Fruit fly (Drosophila melanogaster) whole organism, embryonic: Measurements from ENCODE around the gene mxc.

Experiments
- Adf1 ChIP-seq: fragments of 200-800 bp; sonication (Bioruptor generic); IDR thresholded peaks from 2 replicates; pipeline ENCODE4 v1.3.6; 2022; ENCODE audit warnings: missing biosample characterization, missing genetic modification characterization
- Bgb ChIP-seq: fragments of 200-800 bp; sonication (Bioruptor generic); IDR thresholded peaks from 2 replicates; pipeline ENCODE4 v1.3.6; 2022; ENCODE audit warnings: missing biosample characterization, missing genetic modification characterization; ENCODE audit not compliant: partially characterized antibody
- CG10366 ChIP-seq: fragments of 200-800 bp; sonication (Bioruptor generic); IDR thresholded peaks from 2 replicates; pipeline ENCODE4 v1.3.6; 2022; ENCODE audit warnings: missing biosample characterization, missing genetic modification characterization
- CG11398 ChIP-seq: fragments of 200-800 bp; sonication (Bioruptor generic); optimal IDR thresholded peaks from 2 replicates; lab custom pipeline; 2016; ENCODE audit warnings: missing biosample characterization, missing genetic modification characterization
- CG12219 ChIP-seq: fragments of 200-800 bp; sonication (Bioruptor generic); optimal IDR thresholded peaks from 3 replicates; lab custom pipeline; 2018; ENCODE audit warnings: missing biosample characterization, mild to moderate bottlenecking, missing genetic modification characterization
- CG12942 ChIP-seq: fragments of 200-800 bp; sonication (Bioruptor generic); optimal IDR thresholded peaks from 3 replicates; lab custom pipeline; 2016; ENCODE audit warnings: missing biosample characterization, missing genetic modification characterization
- CG14860 ChIP-seq: fragments of 200-800 bp; sonication (Bioruptor generic); IDR thresholded peaks from 3 replicates; pipeline ENCODE4 v1.3.6; 2022; ENCODE audit warnings: missing biosample characterization, missing genetic modification characterization; ENCODE audit not compliant: partially characterized antibody
- CG15011 ChIP-seq: fragments of 200-800 bp; sonication (Bioruptor generic); optimal IDR thresholded peaks from 3 replicates; lab custom pipeline; 2018; ENCODE audit warnings: missing biosample characterization, mild to moderate bottlenecking, missing genetic modification characterization
- CG15479 ChIP-seq: fragments of 200-800 bp; sonication (Bioruptor generic); optimal IDR thresholded peaks from 3 replicates; lab custom pipeline; 2019; ENCODE audit warnings: missing biosample characterization, mild to moderate bottlenecking, missing genetic modification characterization, moderate library complexity
- CG16813 ChIP-seq: fragments of 200-800 bp; sonication (Bioruptor generic); IDR thresholded peaks from 3 replicates; pipeline ENCODE4 v1.3.6; 2022; ENCODE audit warnings: missing biosample characterization, missing genetic modification characterization; ENCODE audit not compliant: partially characterized antibody
- CG1792 ChIP-seq: fragments of 200-800 bp; sonication (Bioruptor generic); optimal IDR thresholded peaks from 2 replicates; lab custom pipeline; 2016; ENCODE audit warnings: missing biosample characterization, missing genetic modification characterization
- CG18262 ChIP-seq: fragments of 200-800 bp; optimal IDR thresholded peaks from 3 replicates; lab custom pipeline; 2019; ENCODE audit warnings: missing biosample characterization, mild to moderate bottlenecking, missing genetic modification characterization, moderate library complexity
- CG2678 ChIP-seq: fragments of 200-800 bp; sonication (Bioruptor generic); optimal IDR thresholded peaks from 3 replicates; lab custom pipeline; 2019; ENCODE audit warnings: missing biosample characterization, mild to moderate bottlenecking, missing genetic modification characterization, moderate library complexity
- CG34376 ChIP-seq: fragments of 200-800 bp; sonication (Bioruptor generic); optimal IDR thresholded peaks from 2 replicates; lab custom pipeline; 2018; ENCODE audit warnings: missing biosample characterization, mild to moderate bottlenecking, missing genetic modification characterization
- CG7357 ChIP-seq: fragments of 200-800 bp; sonication (Bioruptor generic); IDR thresholded peaks from 3 replicates; pipeline ENCODE4 v1.3.6; 2022; ENCODE audit warnings: missing biosample characterization, missing genetic modification characterization
- CG7928 ChIP-seq: fragments of 200-800 bp; sonication (Bioruptor generic); optimal IDR thresholded peaks from 2 replicates; lab custom pipeline; 2017; ENCODE audit warnings: missing biosample characterization, mild to moderate bottlenecking, missing genetic modification characterization
- CG8359 ChIP-seq: fragments of 200-800 bp; sonication (Bioruptor generic); optimal IDR thresholded peaks from 2 replicates; lab custom pipeline; 2017; ENCODE audit warnings: missing biosample characterization, mild to moderate bottlenecking, missing genetic modification characterization, borderline replicate concordance
- CoRest ChIP-seq: fragments of 200-800 bp; sonication (Bioruptor generic); optimal IDR thresholded peaks from 3 replicates; lab custom pipeline; 2018; ENCODE audit warnings: missing biosample characterization, mild to moderate bottlenecking, missing genetic modification characterization, moderate library complexity
- Dek ChIP-seq: fragments of 200-800 bp; sonication (Bioruptor generic); optimal IDR thresholded peaks from 3 replicates; lab custom pipeline; 2019; ENCODE audit warnings: missing biosample characterization, mild to moderate bottlenecking, missing genetic modification characterization, moderate library complexity
- Dip2 ChIP-seq: fragments of 200-800 bp; sonication (Bioruptor generic); IDR thresholded peaks from 2 replicates; pipeline ENCODE4 v1.3.6; 2022; ENCODE audit warnings: missing biosample characterization, missing genetic modification characterization
- Doc3 ChIP-seq: fragments of 200-800 bp; sonication (Bioruptor generic); IDR thresholded peaks from 3 replicates; pipeline ENCODE4 v1.3.6; 2022; ENCODE audit warnings: missing biosample characterization, missing genetic modification characterization; ENCODE audit not compliant: partially characterized antibody
- Drgx ChIP-seq: fragments of 200-800 bp; sonication (Bioruptor generic); IDR thresholded peaks from 2 replicates; pipeline ENCODE4 v1.3.6; 2022; ENCODE audit warnings: missing biosample characterization, missing genetic modification characterization
- HHEX ChIP-seq: fragments of 200-800 bp; sonication (Bioruptor generic); optimal IDR thresholded peaks from 3 replicates; lab custom pipeline; 2017; ENCODE audit warnings: missing biosample characterization, mild to moderate bottlenecking, missing genetic modification characterization, missing genetic modification reagents
- HLH3B ChIP-seq: fragments of 200-800 bp; sonication (Bioruptor generic); IDR thresholded peaks from 2 replicates; pipeline ENCODE4 v1.3.6; 2022; ENCODE audit warnings: missing biosample characterization, missing genetic modification characterization
- Hr39 ChIP-seq: fragments of >200 bp; optimal IDR thresholded peaks from 2 replicates; lab custom pipeline; 2017
- Lim3 ChIP-seq: fragments of 200-800 bp; sonication (Bioruptor generic); IDR thresholded peaks from 2 replicates; pipeline ENCODE4 v1.3.6; 2022; ENCODE audit warnings: missing biosample characterization, missing genetic modification characterization
- Mad ChIP-seq: fragments of 200-800 bp; sonication (Bioruptor generic); optimal IDR thresholded peaks from 2 replicates; lab custom pipeline; 2016; ENCODE audit warnings: missing biosample characterization, missing genetic modification characterization
- Mes4 ChIP-seq: fragments of 200-800 bp; sonication (Bioruptor generic); optimal IDR thresholded peaks from 2 replicates; lab custom pipeline; 2016; ENCODE audit warnings: missing biosample characterization, missing genetic modification characterization
- Mrtf ChIP-seq: fragments of 200-800 bp; sonication (Bioruptor generic); IDR thresholded peaks from 3 replicates; pipeline ENCODE4 v1.3.6; 2022; ENCODE audit warnings: missing biosample characterization, missing genetic modification characterization
- Six4 ChIP-seq: fragments of 200-800 bp; sonication (Bioruptor generic); optimal IDR thresholded peaks from 2 replicates; lab custom pipeline; 2016; ENCODE audit warnings: missing biosample characterization, missing genetic modification characterization
- Spps ChIP-seq: fragments of 200-800 bp; sonication (Bioruptor generic); optimal IDR thresholded peaks from 2 replicates; lab custom pipeline; 2018; ENCODE audit warnings: missing biosample characterization, mild to moderate bottlenecking, missing genetic modification characterization
- Sry-β ChIP-seq: fragments of 200-800 bp; sonication (Bioruptor generic); optimal IDR thresholded peaks from 2 replicates; lab custom pipeline; 2018; ENCODE audit warnings: missing biosample characterization, mild to moderate bottlenecking, missing genetic modification characterization, moderate library complexity
- YL-1 ChIP-seq: fragments of 200-800 bp; sonication (Bioruptor generic); optimal IDR thresholded peaks from 3 replicates; lab custom pipeline; 2017; ENCODE audit warnings: missing biosample characterization, mild to moderate bottlenecking, missing genetic modification characterization
- ac ChIP-seq: fragments of 200-800 bp; sonication (Bioruptor generic); optimal IDR thresholded peaks from 3 replicates; lab custom pipeline; 2017; ENCODE audit warnings: missing biosample characterization, mild to moderate bottlenecking, missing genetic modification characterization
- bigmax ChIP-seq: fragments of 200-800 bp; sonication (Bioruptor generic); optimal IDR thresholded peaks from 2 replicates; lab custom pipeline; 2018; ENCODE audit warnings: missing biosample characterization, mild to moderate bottlenecking, missing genetic modification characterization
- bsh ChIP-seq, 2 experiments: fragments of 200-800 bp; sonication (Bioruptor generic); optimal IDR thresholded peaks; 2 replicates each; lab custom pipeline; 2017 to 2018; ENCODE audit warnings: mild to moderate bottlenecking in 2 of 2, missing biosample characterization in 2 of 2, missing genetic modification characterization in 2 of 2, moderate library complexity in 1 of 2
- crp ChIP-seq, 2 experiments: fragments of 200-800 bp; sonication (Bioruptor generic); optimal IDR thresholded peaks; 2 replicates in 1 of 2; 3 replicates in 1 of 2; lab custom pipeline; 2017; ENCODE audit warnings: missing biosample characterization in 2 of 2, missing genetic modification characterization in 2 of 2, mild to moderate bottlenecking in 1 of 2, moderate library complexity in 1 of 2
- da ChIP-seq: fragments of 200-800 bp; sonication (Bioruptor generic); optimal IDR thresholded peaks from 2 replicates; lab custom pipeline; 2016; ENCODE audit warnings: missing biosample characterization, missing genetic modification characterization
- hbn ChIP-seq: fragments of 200-800 bp; sonication (Bioruptor generic); IDR thresholded peaks from 2 replicates; pipeline ENCODE4 v1.3.6; 2022; ENCODE audit warnings: missing biosample characterization, missing genetic modification characterization; ENCODE audit not compliant: partially characterized antibody
- ind ChIP-seq: fragments of 200-800 bp; sonication (Bioruptor generic); optimal IDR thresholded peaks from 3 replicates; lab custom pipeline; 2016; ENCODE audit warnings: missing biosample characterization, missing genetic modification characterization
- insv ChIP-seq, 2 experiments: fragments of 200-800 bp; sonication (Bioruptor generic); optimal IDR thresholded peaks; 3 replicates each; lab custom pipeline; 2016 to 2018; ENCODE audit warnings: missing biosample characterization in 2 of 2, missing genetic modification characterization in 2 of 2
- jing ChIP-seq: fragments of 200-800 bp; sonication (Bioruptor generic); optimal IDR thresholded peaks from 2 replicates; lab custom pipeline; 2018; ENCODE audit warnings: missing biosample characterization, mild to moderate bottlenecking, missing genetic modification characterization
- klu ChIP-seq: fragments of 200-800 bp; sonication (Bioruptor generic); IDR thresholded peaks from 2 replicates; pipeline ENCODE4 v1.3.6; 2022; ENCODE audit warnings: missing biosample characterization, missing genetic modification characterization
- oc ChIP-seq: fragments of 200-800 bp; sonication (Bioruptor generic); optimal IDR thresholded peaks from 2 replicates; lab custom pipeline; 2018; ENCODE audit warnings: missing biosample characterization, mild to moderate bottlenecking, missing genetic modification characterization, moderate library complexity
- odd ChIP-seq: fragments of 200-800 bp; sonication (Bioruptor generic); optimal IDR thresholded peaks from 2 replicates; lab custom pipeline; 2017; ENCODE audit warnings: missing biosample characterization, mild to moderate bottlenecking, missing genetic modification characterization
- org-1 ChIP-seq: fragments of 200-800 bp; sonication (Bioruptor generic); optimal IDR thresholded peaks from 2 replicates; lab custom pipeline; 2017; ENCODE audit warnings: missing biosample characterization, missing genetic modification characterization
- pan ChIP-seq, 4 experiments: fragments of >200 bp in 3 of 4; fragments of 200-800 bp in 1 of 4; sonication (Bioruptor generic) in 1 of 4; optimal IDR thresholded peaks in 3 of 4; IDR thresholded peaks in 1 of 4; 2 replicates each; pipeline versions ENCODE4 v1.3.6 to Lab custom; 2017 to 2022; ENCODE audit warnings: missing biosample characterization in 2 of 4, missing genetic modification characterization in 2 of 4, mixed read lengths in 1 of 4
- psq ChIP-seq: fragments of 200-800 bp; sonication (Bioruptor generic); optimal IDR thresholded peaks from 2 replicates; lab custom pipeline; 2017; ENCODE audit warnings: missing biosample characterization, missing genetic modification characterization
- tgo ChIP-seq: fragments of 200-800 bp; sonication (Bioruptor generic); IDR thresholded peaks from 3 replicates; pipeline ENCODE4 v1.3.6; 2022; ENCODE audit warnings: missing biosample characterization, missing genetic modification characterization

The mxc gene

dm6 chrX:9243417-9243884 is at the start of gene mxc, which contains the start of gene Larp7:
Gene mxc (minus strand): TSS chrX:9243467.
Gene Larp7 (plus strand): TSS chrX:9243817.
- no peak for TF ChIP-seq Sry-β (GFP tag; lab: Kevin White, UChicago)
- TF ChIP-seq org-1 = no peak
- TF ChIP-seq Mes4 (GFP tag; lab: Kevin White, UChicago) = peak; percentile 40
- TF ChIP-seq CG7357 = peak; percentile 60; the same call in 1 of the 3 replicates
- peak; percentile 82 for TF ChIP-seq Doc3 (GFP tag; lab: Robert Waterston, UW)
- peak; percentile 42 for TF ChIP-seq Six4 (GFP tag; lab: Kevin White, UChicago)
- TF ChIP-seq HLH3B = no peak; the same call in 1 of the 2 replicates
- TF ChIP-seq YL-1 (GFP tag; lab: Kevin White, UChicago) = peak; percentile 26
- no peak for TF ChIP-seq CG15011 (GFP tag; lab: Kevin White, UChicago)
- 0 out of 2 replicates have a peak, but pooled peaks have one; percentile 26 for TF ChIP-seq Adf1 (GFP tag; lab: Robert Waterston, UW)
- peak; percentile 91 for TF ChIP-seq CG16813 (GFP tag; lab: Robert Waterston, UW)
- TF ChIP-seq CG14860 (GFP tag; lab: Robert Waterston, UW) = peak; percentile 80
- TF ChIP-seq CG12942 (GFP tag; lab: Kevin White, UChicago) = peak; percentile 25
- no peak for TF ChIP-seq Mrtf
- peak; percentile 38; the same call in 1 of the 2 replicates for TF ChIP-seq CG10366
- TF ChIP-seq CG7928 (GFP tag; lab: Kevin White, UChicago) = no peak
- no peak for TF ChIP-seq Lim3 (GFP tag; lab: Robert Waterston, UW)
- TF ChIP-seq Bgb (GFP tag; lab: Robert Waterston, UW) = peak; percentile 73
- no peak for TF ChIP-seq odd (GFP tag; lab: Kevin White, UChicago)
- TF ChIP-seq Mad (GFP tag; lab: Kevin White, UChicago) = peak; percentile 47
- no peak for TF ChIP-seq Drgx (GFP tag; lab: Robert Waterston, UW)
- peak in 1 of 2 experiments; percentile 63 for TF ChIP-seq insv (GFP tag; optimal IDR thresholded peaks at IDR 0.05; lab: Kevin White, UChicago)
- TF ChIP-seq da (GFP tag; lab: Kevin White, UChicago) = peak; percentile 70
- no peak for TF ChIP-seq jing (GFP tag; lab: Kevin White, UChicago)
- TF ChIP-seq klu (GFP tag; lab: Robert Waterston, UW) = peak; percentile 45; the same call in 1 of the 2 replicates
- no peak for TF ChIP-seq psq (GFP tag; lab: Kevin White, UChicago)
- peak in 1 of 2 experiments; percentile 36 for TF ChIP-seq bsh (GFP tag; optimal IDR thresholded peaks at IDR 0.05; lab: Kevin White, UChicago)
- no peak for TF ChIP-seq oc
- TF ChIP-seq CG18262 (tag; lab: Kevin White, UChicago) = no peak
- no peak for TF ChIP-seq Dek (tag; lab: Kevin White, UChicago)
- TF ChIP-seq CG15479 (GFP tag; lab: Kevin White, UChicago) = no peak
- TF ChIP-seq bigmax = peak; percentile 49
- peak; percentile 45 for TF ChIP-seq tgo (GFP tag; lab: Robert Waterston, UW)
- TF ChIP-seq Hr39 (lab: Kevin White, UChicago) = no peak
- TF ChIP-seq CG8359 (GFP tag; lab: Kevin White, UChicago) = no peak
- peak in 1 of 2 experiments; percentile 57 for TF ChIP-seq crp (GFP tag; optimal IDR thresholded peaks at IDR 0.05; lab: Kevin White, UChicago)
- peak; percentile 86 for TF ChIP-seq hbn (GFP tag; lab: Robert Waterston, UW)
- TF ChIP-seq CG11398 (GFP tag; lab: Kevin White, UChicago) = no peak
- TF ChIP-seq CG12219 (GFP tag; lab: Kevin White, UChicago) = no peak
- peak; percentile 79 for TF ChIP-seq CoRest (tag; lab: Kevin White, UChicago)
- TF ChIP-seq CG34376 (GFP tag; lab: Kevin White, UChicago) = peak; percentile 38
- peak; percentile 69 for TF ChIP-seq ind (GFP tag; lab: Kevin White, UChicago)
- TF ChIP-seq Spps = no peak
- no peak for TF ChIP-seq CG2678 (tag; lab: Kevin White, UChicago)
- no peak for TF ChIP-seq Dip2 (GFP tag; lab: Robert Waterston, UW)
- no peak for TF ChIP-seq ac (GFP tag; lab: Kevin White, UChicago)
- no peak for TF ChIP-seq HHEX (GFP tag; lab: Kevin White, UChicago)
- TF ChIP-seq CG1792 (GFP tag; lab: Kevin White, UChicago) = peak; percentile 43
- TF ChIP-seq pan (optimal IDR thresholded peaks at IDR 0.05; lab: Kevin White, UChicago) = no peak
- peak in 1 of 2 experiments; percentile 38 for TF ChIP-seq pan (GFP tag; optimal IDR thresholded peaks at IDR 0.05 in 1 of 2, IDR thresholded peaks at IDR 0.05 in 1 of 2)
